Worm (Caenorhabditis elegans) whole organism, L3 larva: ENCODE results near the gene C36B7.5.

ENCODE experiments used
- ZK546.5 ChIP-seq: sonication (generic microtip); optimal IDR thresholded peaks from 2 replicates; lab custom pipeline; 2017; ENCODE audit warnings: missing biosample characterization, missing genetic modification characterization
- aly-2 ChIP-seq: fragments of 150-350 bp; optimal IDR thresholded peaks from 2 replicates; lab custom pipeline; 2014; ENCODE audit warnings: missing biosample characterization, missing genetic modification characterization
- ama-1 ChIP-seq: fragments of 150-350 bp; optimal IDR thresholded peaks from 2 replicates; lab custom pipeline; 2018
- ceh-28 ChIP-seq: fragments of 150-350 bp; optimal IDR thresholded peaks from 2 replicates; lab custom pipeline; 2014; ENCODE audit warnings: missing biosample characterization, missing genetic modification reagents, missing genetic modification characterization
- ceh-82 ChIP-seq: fragments of 150-350 bp; optimal IDR thresholded peaks from 2 replicates; lab custom pipeline; 2014; ENCODE audit warnings: missing biosample characterization, missing genetic modification characterization
- ceh-9 ChIP-seq: sonication (generic microtip); optimal IDR thresholded peaks from 2 replicates; lab custom pipeline; 2018; ENCODE audit warnings: missing biosample characterization, missing genetic modification characterization
- daf-12 ChIP-seq: fragments of 150-350 bp; optimal IDR thresholded peaks from 2 replicates; lab custom pipeline; 2014; ENCODE audit warnings: missing biosample characterization, missing genetic modification reagents, missing genetic modification characterization
- egl-27 ChIP-seq: sonication (generic microtip); optimal IDR thresholded peaks from 4 replicates; lab custom pipeline; 2017; ENCODE audit warnings: missing biosample characterization, missing genetic modification reagents, missing genetic modification characterization
- elt-1 ChIP-seq: fragments of 150-350 bp; optimal IDR thresholded peaks from 2 replicates; lab custom pipeline; 2014; ENCODE audit warnings: missing biosample characterization, missing genetic modification characterization
- elt-2 ChIP-seq: sonication (generic microtip); optimal IDR thresholded peaks from 2 replicates; lab custom pipeline; 2016; ENCODE audit warnings: missing genetic modification reagents, mild to moderate bottlenecking, missing genetic modification characterization, missing compliant biosample characterization
- eor-1 ChIP-seq, 2 experiments: fragments of 150-350 bp; optimal IDR thresholded peaks; 2 replicates each; lab custom pipeline; 2014 to 2018; ENCODE audit warnings: missing biosample characterization in 2 of 2, missing genetic modification characterization in 2 of 2
- fkh-10 ChIP-seq: sonication (generic microtip); optimal IDR thresholded peaks from 2 replicates; lab custom pipeline; 2017; ENCODE audit warnings: missing biosample characterization, missing genetic modification reagents, missing genetic modification characterization
- fkh-2 ChIP-seq: fragments of 150-350 bp; optimal IDR thresholded peaks from 2 replicates; lab custom pipeline; 2014; ENCODE audit warnings: missing biosample characterization, missing genetic modification reagents, missing genetic modification characterization
- fos-1 ChIP-seq: fragments of 150-350 bp; optimal IDR thresholded peaks from 2 replicates; lab custom pipeline; 2014; ENCODE audit warnings: missing biosample characterization, missing genetic modification characterization
- jun-1 ChIP-seq: fragments of 150-350 bp; optimal IDR thresholded peaks from 2 replicates; lab custom pipeline; 2014; ENCODE audit warnings: missing biosample characterization, missing genetic modification reagents, missing genetic modification characterization
- lin-15B ChIP-seq: fragments of 150-350 bp; optimal IDR thresholded peaks from 2 replicates; lab custom pipeline; 2014; ENCODE audit warnings: missing biosample characterization, missing genetic modification characterization
- lin-39 ChIP-seq: fragments of 150-350 bp; optimal IDR thresholded peaks from 2 replicates; lab custom pipeline; 2018; ENCODE audit warnings: missing biosample characterization, missing genetic modification reagents, missing genetic modification characterization
- lsy-12 ChIP-seq: sonication (generic microtip); optimal IDR thresholded peaks from 2 replicates; lab custom pipeline; 2016; ENCODE audit warnings: mild to moderate bottlenecking, missing genetic modification characterization, missing compliant biosample characterization
- mdl-1 ChIP-seq: fragments of 150-350 bp; optimal IDR thresholded peaks from 2 replicates; lab custom pipeline; 2014; ENCODE audit warnings: missing biosample characterization, missing genetic modification characterization
- nhr-12 ChIP-seq: fragments of 150-350 bp; optimal IDR thresholded peaks from 2 replicates; lab custom pipeline; 2014; ENCODE audit warnings: missing biosample characterization, missing genetic modification characterization
- nhr-23 ChIP-seq: fragments of 150-350 bp; optimal IDR thresholded peaks from 2 replicates; lab custom pipeline; 2014; ENCODE audit warnings: missing biosample characterization, missing genetic modification reagents, missing genetic modification characterization
- nhr-25 ChIP-seq: sonication (generic microtip); optimal IDR thresholded peaks from 2 replicates; lab custom pipeline; 2017; ENCODE audit warnings: missing biosample characterization, missing genetic modification characterization
- nhr-28 ChIP-seq: fragments of 150-350 bp; optimal IDR thresholded peaks from 2 replicates; lab custom pipeline; 2014; ENCODE audit warnings: missing biosample characterization, missing genetic modification characterization
- nhr-43 ChIP-seq: sonication (generic microtip); optimal IDR thresholded peaks from 2 replicates; lab custom pipeline; 2016; ENCODE audit warnings: mild to moderate bottlenecking, missing genetic modification characterization, missing compliant biosample characterization; ENCODE audit not compliant: poor library complexity, severe bottlenecking
- nhr-67 ChIP-seq: fragments of 150-350 bp; optimal IDR thresholded peaks from 2 replicates; lab custom pipeline; 2014; ENCODE audit warnings: missing biosample characterization, missing genetic modification characterization
- nhr-76 ChIP-seq: fragments of 150-350 bp; sonication (generic microtip); optimal IDR thresholded peaks from 5 replicates; lab custom pipeline; 2014; ENCODE audit warnings: missing biosample characterization, missing genetic modification characterization
- nhr-77 ChIP-seq: fragments of 150-350 bp; optimal IDR thresholded peaks from 2 replicates; lab custom pipeline; 2014; ENCODE audit warnings: missing biosample characterization, missing genetic modification characterization
- pqm-1 ChIP-seq: fragments of 150-350 bp; optimal IDR thresholded peaks from 2 replicates; lab custom pipeline; 2017; ENCODE audit warnings: missing biosample characterization, missing genetic modification characterization, inconsistent platforms
- sea-2 ChIP-seq: fragments of 150-350 bp; sonication (generic microtip); optimal IDR thresholded peaks from 4 replicates; lab custom pipeline; 2014; ENCODE audit warnings: missing biosample characterization, missing genetic modification reagents, missing genetic modification characterization
- skn-1 ChIP-seq: fragments of 150-350 bp; optimal IDR thresholded peaks from 2 replicates; lab custom pipeline; 2014; ENCODE audit warnings: missing biosample characterization, missing genetic modification characterization
- snpc-4 ChIP-seq: fragments of 150-350 bp; optimal IDR thresholded peaks from 2 replicates; lab custom pipeline; 2014; ENCODE audit warnings: missing biosample characterization, missing genetic modification characterization
- tbx-2 ChIP-seq: sonication (generic microtip); optimal IDR thresholded peaks from 2 replicates; lab custom pipeline; 2016; ENCODE audit warnings: mild to moderate bottlenecking, missing genetic modification characterization, missing compliant biosample characterization
- unc-39 ChIP-seq: sonication (generic microtip); optimal IDR thresholded peaks from 4 replicates; lab custom pipeline; 2017; ENCODE audit warnings: missing biosample characterization, missing genetic modification characterization
- unc-62 ChIP-seq: fragments of 150-350 bp; sonication (generic microtip); optimal IDR thresholded peaks from 4 replicates; lab custom pipeline; 2014; ENCODE audit warnings: missing biosample characterization, missing genetic modification reagents, missing genetic modification characterization
- zag-1 ChIP-seq: fragments of 150-350 bp; optimal IDR thresholded peaks from 2 replicates; lab custom pipeline; 2014; ENCODE audit warnings: missing biosample characterization, missing genetic modification characterization
- ztf-11 ChIP-seq: fragments of 150-350 bp; optimal IDR thresholded peaks from 2 replicates; lab custom pipeline; 2014; ENCODE audit warnings: missing biosample characterization, missing genetic modification characterization
- ztf-4 ChIP-seq: fragments of 150-350 bp; optimal IDR thresholded peaks from 2 replicates; lab custom pipeline; 2014; ENCODE audit warnings: missing biosample characterization, missing genetic modification characterization

Gene C36B7.5

ce11 chrX:7124044-7124443 is 27.8 kb upstream of the C36B7.5 start:
- TF ChIP-seq lin-39 (tag; lab: Kevin White, UChicago) = no peak
- TF ChIP-seq pqm-1 (tag; lab: Kevin White, UChicago) = peak; percentile 70

ce11 chrX:7122655-7123054 is 26.4 kb upstream of the C36B7.5 start:
- TF ChIP-seq eor-1 (tag; optimal IDR thresholded peaks at IDR 0.05; lab: Kevin White, UChicago) (no peak), nhr-25 (tag; lab: Kevin White, UChicago) (no peak), ztf-11 (tag; lab: Kevin White, UChicago) (no peak), ztf-4 (tag; lab: Kevin White, UChicago) (no peak), lin-39 (tag; lab: Kevin White, UChicago) (no peak), nhr-12 (tag; lab: Kevin White, UChicago) (no peak), nhr-43 (no peak), sea-2 (GFP tag; lab: Kevin White, UChicago) (no peak), ama-1 (lab: Kevin White, UChicago) (no peak), nhr-76 (tag; lab: Kevin White, UChicago) (no peak), ceh-82 (tag; lab: Kevin White, UChicago) (no peak)

ce11 chrX:7116896-7117295 is 20.6 kb upstream of the C36B7.5 start, which contains the start of gene hen-1:
hen-1 (minus strand) TSS chrX:7116996.
- no peak for TF ChIP-seq nhr-12 (tag; lab: Kevin White, UChicago)
- TF ChIP-seq lin-39 (tag; lab: Kevin White, UChicago) = no peak
- no peak for TF ChIP-seq elt-1 (tag; lab: Kevin White, UChicago)
- no peak for TF ChIP-seq nhr-67 (tag; lab: Kevin White, UChicago)
- TF ChIP-seq nhr-25 (tag; lab: Kevin White, UChicago) = no peak
- no peak for TF ChIP-seq mdl-1 (tag; lab: Kevin White, UChicago)
- TF ChIP-seq eor-1 (tag; optimal IDR thresholded peaks at IDR 0.05; lab: Kevin White, UChicago) = no peak
- TF ChIP-seq daf-12 (tag; lab: Kevin White, UChicago) = no peak
- TF ChIP-seq unc-62 = no peak
- TF ChIP-seq skn-1 (tag; lab: Kevin White, UChicago) = no peak
- TF ChIP-seq zag-1 (tag; lab: Kevin White, UChicago) = no peak
- TF ChIP-seq lsy-12 = no peak
- no peak for TF ChIP-seq elt-2 (tag; lab: Kevin White, UChicago)
- no peak for TF ChIP-seq fkh-10 (GFP tag; lab: Kevin White, UChicago)

ce11 chrX:7112589-7112988 is 16.3 kb upstream of the C36B7.5 start, which contains the start of gene C36B7.1:
C36B7.1 (plus strand) TSS chrX:7112889.
- no peak for TF ChIP-seq ZK546.5
- no peak for TF ChIP-seq elt-1 (tag; lab: Kevin White, UChicago)
- no peak for TF ChIP-seq lin-39 (tag; lab: Kevin White, UChicago)
- no peak for TF ChIP-seq fkh-2
- TF ChIP-seq tbx-2 (tag; lab: Kevin White, UChicago) = no peak
- no peak for TF ChIP-seq eor-1 (tag; optimal IDR thresholded peaks at IDR 0.05; lab: Kevin White, UChicago)
- no peak for TF ChIP-seq ceh-28 (tag; lab: Kevin White, UChicago)
- TF ChIP-seq nhr-76 (tag; lab: Kevin White, UChicago) = no peak
- TF ChIP-seq egl-27 (tag; lab: Kevin White, UChicago) = no peak
- TF ChIP-seq nhr-12 (tag; lab: Kevin White, UChicago) = no peak
- TF ChIP-seq unc-62 = no peak
- no peak for TF ChIP-seq nhr-28 (tag; lab: Kevin White, UChicago)
- TF ChIP-seq aly-2 = no peak
- TF ChIP-seq elt-2 (tag; lab: Kevin White, UChicago) = no peak
- no peak for TF ChIP-seq ama-1 (lab: Kevin White, UChicago)
- TF ChIP-seq jun-1 (tag; lab: Kevin White, UChicago) = no peak
- TF ChIP-seq ceh-9 (tag; lab: Kevin White, UChicago) = no peak

- TF ChIP-seq fos-1 (tag; lab: Kevin White, UChicago) (no peak), sea-2 (GFP tag; lab: Kevin White, UChicago) (no peak), jun-1 (tag; lab: Kevin White, UChicago) (no peak), ceh-82 (tag; lab: Kevin White, UChicago) (no peak), nhr-23 (tag; lab: Kevin White, UChicago) (no peak), snpc-4 (no peak), unc-39 (tag; lab: Kevin White, UChicago) (no peak), elt-1 (tag; lab: Kevin White, UChicago) (no peak), pqm-1 (tag; lab: Kevin White, UChicago) (no peak), eor-1 (tag; optimal IDR thresholded peaks at IDR 0.05; lab: Kevin White, UChicago) (no peak), lin-15B (tag; lab: Kevin White, UChicago) (no peak), nhr-77 (tag; lab: Kevin White, UChicago) (no peak)
These were observed 9.9 kb upstream of the C36B7.5 start, which contains the start of gene C36B7.2 for ce11 chrX:7106103-7106502. C36B7.2 (plus strand) TSS chrX:7106403.
